Fruit fly (Drosophila melanogaster) whole organism, pupa: ENCODE results near the gene Sgt.

Experiments used
- CG10348 ChIP-seq: fragments of 200-800 bp; sonication (Bioruptor generic); IDR thresholded peaks from 2 replicates; pipeline ENCODE4 v1.3.6; 2022; ENCODE audit warnings: missing biosample characterization, missing genetic modification characterization
- CG12605 ChIP-seq: fragments of 200-800 bp; sonication (Bioruptor generic); IDR thresholded peaks from 2 replicates; pipeline ENCODE4 v1.3.6; 2022; ENCODE audit warnings: missing biosample characterization, missing genetic modification characterization
- CG13204 ChIP-seq: fragments of 200-800 bp; sonication (Bioruptor generic); optimal IDR thresholded peaks from 2 replicates; lab custom pipeline; 2018; ENCODE audit warnings: missing biosample characterization, mild to moderate bottlenecking, missing genetic modification characterization, moderate library complexity
- CG14655 ChIP-seq: fragments of 200-800 bp; sonication (Bioruptor generic); optimal IDR thresholded peaks from 3 replicates; lab custom pipeline; 2017; ENCODE audit warnings: mild to moderate bottlenecking, missing biosample characterization, missing genetic modification reagents, missing genetic modification characterization
- CG15710 ChIP-seq: fragments of 200-800 bp; sonication (Bioruptor generic); optimal IDR thresholded peaks from 2 replicates; lab custom pipeline; 2018; ENCODE audit warnings: missing biosample characterization, mild to moderate bottlenecking, missing genetic modification characterization, moderate library complexity
- CG17806 ChIP-seq: fragments of 200-800 bp; sonication (Bioruptor generic); optimal IDR thresholded peaks from 2 replicates; lab custom pipeline; 2018; ENCODE audit warnings: missing biosample characterization, mild to moderate bottlenecking, missing genetic modification characterization, moderate library complexity
- CG32121 ChIP-seq: fragments of 200-800 bp; sonication (Bioruptor generic); IDR thresholded peaks from 2 replicates; pipeline ENCODE4 v1.3.6; 2022; ENCODE audit warnings: missing biosample characterization, missing genetic modification characterization
- CG34367 ChIP-seq: fragments of 200-800 bp; sonication (Bioruptor generic); optimal IDR thresholded peaks from 2 replicates; lab custom pipeline; 2018; ENCODE audit warnings: missing biosample characterization, mild to moderate bottlenecking, missing genetic modification characterization
- CG4496 ChIP-seq: fragments of 200-800 bp; sonication (Bioruptor generic); IDR thresholded peaks from 3 replicates; pipeline ENCODE4 v1.3.6; 2022; ENCODE audit warnings: missing biosample characterization, missing genetic modification characterization
- CG8159 ChIP-seq: fragments of 200-800 bp; sonication (Bioruptor generic); optimal IDR thresholded peaks from 3 replicates; lab custom pipeline; 2018; ENCODE audit warnings: missing biosample characterization, mild to moderate bottlenecking, missing genetic modification characterization, moderate library complexity
- CG8301 ChIP-seq: fragments of 200-800 bp; sonication (Bioruptor generic); optimal IDR thresholded peaks from 2 replicates; lab custom pipeline; 2018; ENCODE audit warnings: missing biosample characterization, mild to moderate bottlenecking, missing genetic modification characterization
- CG9948 ChIP-seq: fragments of 200-800 bp; sonication (Bioruptor generic); optimal IDR thresholded peaks from 2 replicates; lab custom pipeline; 2018; ENCODE audit warnings: missing biosample characterization, mild to moderate bottlenecking, missing genetic modification characterization, moderate library complexity
- D1 ChIP-seq: fragments of 200-800 bp; sonication (Bioruptor generic); optimal IDR thresholded peaks from 2 replicates; lab custom pipeline; 2018; ENCODE audit warnings: missing biosample characterization, mild to moderate bottlenecking, missing genetic modification characterization, moderate library complexity
- EcR ChIP-seq: fragments of 200-800 bp; sonication (Bioruptor generic); optimal IDR thresholded peaks from 3 replicates; lab custom pipeline; 2019; ENCODE audit warnings: missing biosample characterization, missing genetic modification characterization, mild to moderate bottlenecking, moderate library complexity, missing genetic modification reagents
- Ets98B ChIP-seq: fragments of 200-800 bp; sonication (Bioruptor generic); IDR thresholded peaks from 2 replicates; pipeline ENCODE4 v1.3.6; 2022; ENCODE audit warnings: missing biosample characterization, missing genetic modification characterization
- Pif1A ChIP-seq: fragments of 200-800 bp; sonication (Bioruptor generic); optimal IDR thresholded peaks from 3 replicates; lab custom pipeline; 2016; ENCODE audit warnings: missing biosample characterization, missing genetic modification characterization
- Pif1B ChIP-seq: fragments of 200-800 bp; sonication (Bioruptor generic); optimal IDR thresholded peaks from 3 replicates; lab custom pipeline; 2016; ENCODE audit warnings: missing biosample characterization, missing genetic modification characterization
- Snoo ChIP-seq: fragments of 200-800 bp; sonication (Bioruptor generic); optimal IDR thresholded peaks from 3 replicates; lab custom pipeline; 2017; ENCODE audit warnings: missing biosample characterization, mild to moderate bottlenecking, missing genetic modification characterization, inconsistent platforms
- fd96Ca ChIP-seq: fragments of 200-800 bp; sonication (Bioruptor generic); IDR thresholded peaks from 3 replicates; pipeline ENCODE4 v1.3.6; 2022; ENCODE audit warnings: missing biosample characterization, missing genetic modification characterization
- gl ChIP-seq: fragments of 200-800 bp; sonication (Bioruptor generic); optimal IDR thresholded peaks from 2 replicates; lab custom pipeline; 2018; ENCODE audit warnings: missing biosample characterization, mild to moderate bottlenecking, missing genetic modification characterization
- rn ChIP-seq: fragments of 200-800 bp; sonication (Bioruptor generic); IDR thresholded peaks from 2 replicates; pipeline ENCODE4 v1.3.6; 2022; ENCODE audit warnings: missing biosample characterization, missing genetic modification characterization

Gene Sgt

DNA sequence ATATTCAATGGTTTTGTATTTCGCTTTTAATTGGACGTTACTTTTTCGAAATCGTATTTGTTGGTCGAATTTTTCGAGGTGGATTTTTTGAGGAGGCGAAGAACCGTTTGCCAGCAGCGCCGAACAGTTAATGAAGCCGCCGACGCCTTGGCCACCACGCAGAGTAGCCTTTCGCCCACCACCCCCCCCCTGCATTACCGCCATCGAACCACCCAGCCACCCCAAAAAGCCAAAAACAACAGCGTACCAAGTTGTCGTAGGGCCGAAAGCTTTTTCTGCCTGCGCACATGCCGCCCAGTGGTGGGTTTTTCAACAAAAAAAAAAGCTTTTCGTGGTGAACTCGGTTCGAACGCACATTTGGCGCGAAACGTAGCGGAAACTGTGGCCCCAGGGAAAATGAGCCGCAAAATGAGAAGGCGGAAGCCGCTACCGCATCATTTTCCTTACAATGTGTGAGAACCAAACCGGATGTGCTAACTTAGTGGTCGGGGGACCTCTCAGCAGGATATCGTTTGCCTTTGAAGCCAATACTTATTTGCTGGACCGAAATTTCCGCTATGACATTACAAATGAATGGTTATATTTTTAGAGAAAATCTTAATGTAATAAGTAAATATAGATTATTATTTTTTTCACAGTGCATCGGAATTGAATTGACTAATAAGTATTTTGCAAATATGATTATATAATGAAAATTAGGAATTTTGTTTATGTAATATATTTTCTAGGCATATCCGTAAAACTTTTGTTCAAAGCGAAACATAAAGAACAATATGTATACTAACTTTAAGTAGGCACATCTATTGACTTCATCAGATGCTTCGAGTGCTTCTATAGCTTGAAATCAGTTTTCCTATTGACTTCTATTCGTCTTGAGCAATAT, 38.1 kb upstream of the Sgt start, which contains the start of the genes Dif and CG5043:
TSS of gene Dif (minus strand) at position 132 of the 883 bp plus-strand sequence.
TSS of gene CG5043 (plus strand) at position 833 of the 883 bp plus-strand sequence.
- peak; percentile 36; the same call in 1 of the 2 replicates for TF ChIP-seq Ets98B (GFP tag; lab: Robert Waterston, UW)
- no peak for TF ChIP-seq Snoo (tag; lab: Kevin White, UChicago)
- TF ChIP-seq CG4496 (GFP tag; lab: Robert Waterston, UW): peak; percentile 46; the same call in 1 of the 3 replicates

DNA sequence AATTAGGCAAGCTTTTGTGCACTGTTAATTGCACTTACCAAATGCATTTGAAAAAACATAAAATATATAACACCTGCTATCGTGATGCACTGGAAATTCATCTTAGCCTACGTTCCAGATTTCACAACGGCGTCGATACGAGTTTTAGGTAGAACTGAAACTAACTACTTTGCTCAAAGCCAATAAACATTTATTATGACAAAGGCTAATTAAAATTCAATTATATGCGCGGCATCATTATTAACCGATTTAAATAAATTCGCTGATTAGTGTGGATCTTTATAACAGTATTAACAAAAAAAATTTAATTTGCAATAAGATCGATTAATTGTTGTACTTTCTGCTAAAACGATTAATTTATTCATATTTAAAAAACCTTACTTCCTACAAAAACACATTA, 34.9 kb upstream of the Sgt start, which contains the start of gene CG33928:
TSS of gene CG33928 (minus strand) at position 101 of the 400 bp plus-strand sequence.
- no peak for TF ChIP-seq CG10348 (GFP tag; lab: Robert Waterston, UW)
- no peak for TF ChIP-seq rn (GFP tag; lab: Robert Waterston, UW)
- no peak for TF ChIP-seq Pif1A
- TF ChIP-seq Snoo (tag; lab: Kevin White, UChicago): no peak
- no peak for TF ChIP-seq gl (tag; lab: Kevin White, UChicago)
- no peak for TF ChIP-seq CG8159
- no peak for TF ChIP-seq CG9948 (tag; lab: Kevin White, UChicago)
- no peak for TF ChIP-seq CG12605 (GFP tag; lab: Robert Waterston, UW)
- no peak for TF ChIP-seq Ets98B (GFP tag; lab: Robert Waterston, UW)
- TF ChIP-seq CG34367 (tag; lab: Kevin White, UChicago): no peak
- TF ChIP-seq Pif1B (GFP tag; lab: Kevin White, UChicago): no peak
- no peak for TF ChIP-seq CG15710 (tag; lab: Kevin White, UChicago)

DNA sequence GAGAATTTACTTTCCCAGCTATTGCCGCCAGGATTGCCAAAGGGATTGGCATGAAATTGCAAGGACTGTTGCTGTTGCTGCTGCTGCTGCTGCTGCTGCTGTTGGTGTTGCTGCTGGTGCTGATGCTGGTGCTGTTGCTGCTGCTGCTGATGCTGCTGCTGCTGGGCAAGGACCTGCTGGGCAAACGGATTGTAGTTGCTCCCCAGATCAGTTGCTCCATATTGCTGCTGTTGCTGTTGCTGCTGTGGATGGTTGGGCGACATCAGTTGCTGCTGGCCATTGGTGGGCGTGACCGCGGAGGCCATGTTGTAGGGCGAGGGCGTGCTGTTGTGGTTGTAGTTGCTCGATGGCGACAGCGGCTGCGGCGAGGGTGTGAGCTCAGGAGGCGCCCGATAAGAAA, 33.8 kb upstream of the Sgt start:
- TF ChIP-seq CG10348 (GFP tag; lab: Robert Waterston, UW) (no peak), Snoo (tag; lab: Kevin White, UChicago) (no peak), CG8301 (no peak), CG8159 (no peak), CG13204 (GFP tag; lab: Kevin White, UChicago) (no peak)

DNA sequence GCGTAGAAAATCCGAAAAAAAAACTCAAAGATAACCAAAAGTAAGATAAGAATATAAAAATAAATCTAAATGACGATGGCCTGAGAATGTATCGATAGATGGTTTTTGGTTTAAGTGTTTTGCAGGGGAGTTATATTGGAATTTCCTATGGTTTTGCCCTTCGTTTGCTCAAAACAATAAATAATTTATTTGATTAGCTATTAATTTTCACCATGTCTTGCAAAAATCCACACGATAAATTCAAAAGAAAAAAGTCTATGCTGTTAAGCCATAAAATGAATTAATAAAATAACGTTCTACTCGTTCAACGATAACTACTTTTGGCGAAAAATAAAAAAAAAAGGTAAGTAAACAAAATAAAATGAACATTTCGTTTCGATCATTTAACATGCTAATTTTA, 24.3 kb upstream of the Sgt start:
- TF ChIP-seq gl (tag; lab: Kevin White, UChicago): no peak
- TF ChIP-seq CG13204 (GFP tag; lab: Kevin White, UChicago): no peak
- TF ChIP-seq CG12605 (GFP tag; lab: Robert Waterston, UW): no peak
- no peak for TF ChIP-seq Snoo (tag; lab: Kevin White, UChicago)
- no peak for TF ChIP-seq CG8159
- TF ChIP-seq CG4496 (GFP tag; lab: Robert Waterston, UW): no peak
- TF ChIP-seq D1 (tag; lab: Kevin White, UChicago): no peak
- TF ChIP-seq fd96Ca (GFP tag; lab: Robert Waterston, UW): no peak
- TF ChIP-seq rn (GFP tag; lab: Robert Waterston, UW): no peak
- no peak for TF ChIP-seq CG8301
- TF ChIP-seq CG17806: no peak
- TF ChIP-seq CG9948 (tag; lab: Kevin White, UChicago): no peak
- TF ChIP-seq CG10348 (GFP tag; lab: Robert Waterston, UW): no peak
- TF ChIP-seq Pif1A: no peak
- TF ChIP-seq, all 21 proteins: peak for 0

dm6 chr2L:17448435-17448834, 23.0 kb upstream of the Sgt start:
- no peak for TF ChIP-seq CG9948 (tag; lab: Kevin White, UChicago)
- TF ChIP-seq CG32121: 0 out of 2 replicates have a peak, but pooled peaks have one; percentile 27
- no peak for TF ChIP-seq CG10348 (GFP tag; lab: Robert Waterston, UW)
- no peak for TF ChIP-seq gl (tag; lab: Kevin White, UChicago)
- TF ChIP-seq Pif1B (GFP tag; lab: Kevin White, UChicago): no peak
- no peak; the same call in 1 of the 2 replicates for TF ChIP-seq CG12605 (GFP tag; lab: Robert Waterston, UW)
- peak; percentile 53; the same call in 2 of the 3 replicates for TF ChIP-seq CG4496 (GFP tag; lab: Robert Waterston, UW)
- no peak for TF ChIP-seq CG15710 (tag; lab: Kevin White, UChicago)
- TF ChIP-seq Pif1A: no peak
- no peak for TF ChIP-seq EcR (GFP tag; lab: Kevin White, UChicago)
- no peak; the same call in 2 of the 3 replicates for TF ChIP-seq fd96Ca (GFP tag; lab: Robert Waterston, UW)
- TF ChIP-seq CG13204 (GFP tag; lab: Kevin White, UChicago): no peak
- no peak for TF ChIP-seq CG34367 (tag; lab: Kevin White, UChicago)
- no peak for TF ChIP-seq CG8159
- no peak; the same call in 1 of the 2 replicates for TF ChIP-seq Ets98B (GFP tag; lab: Robert Waterston, UW)

dm6 chr2L:17449608-17450504, 21.5 kb upstream of the Sgt start, which contains the start of gene dl:
TSS of gene dl (minus strand) at chr2L:17450364.
- TF ChIP-seq rn (GFP tag; lab: Robert Waterston, UW) (peak; percentile 62), Pif1A (peak; percentile 42), CG14655 (GFP tag; lab: Kevin White, UChicago) (peak; percentile 69), fd96Ca (GFP tag; lab: Robert Waterston, UW) (peak; percentile 77), EcR (GFP tag; lab: Kevin White, UChicago) (peak; percentile 22), gl (tag; lab: Kevin White, UChicago) (peak; percentile 14), CG9948 (tag; lab: Kevin White, UChicago) (peak; percentile 31), CG17806 (peak; percentile 7), CG15710 (tag; lab: Kevin White, UChicago) (peak; percentile 27), CG8159 (no peak), CG8301 (peak; percentile 68), Snoo (tag; lab: Kevin White, UChicago) (no peak), Ets98B (GFP tag; lab: Robert Waterston, UW) (peak; percentile 43), CG13204 (GFP tag; lab: Kevin White, UChicago) (no peak), CG32121 (peak; percentile 68), CG10348 (GFP tag; lab: Robert Waterston, UW) (no peak), Pif1B (GFP tag; lab: Kevin White, UChicago) (peak; percentile 50), CG12605 (GFP tag; lab: Robert Waterston, UW) (peak; percentile 62; the same call in 1 of the 2 replicates), CG34367 (tag; lab: Kevin White, UChicago) (no peak), CG4496 (GFP tag; lab: Robert Waterston, UW) (peak; percentile 33; the same call in 2 of the 3 replicates), D1 (tag; lab: Kevin White, UChicago) (no peak)
